Fruit fly (Drosophila melanogaster) whole organism, embryonic: ENCODE data around the gene CG3337.
A peak's percentile ranks its signal among the peaks of the same experiment; 100 is the strongest.

Experiments
- Abd-B ChIP-seq: fragments of 200-800 bp; sonication (Bioruptor generic); optimal IDR thresholded peaks from 2 replicates; lab custom pipeline; 2018; ENCODE audit warnings: missing biosample characterization, mild to moderate bottlenecking, missing genetic modification characterization, moderate library complexity
- Adf1 ChIP-seq: fragments of 200-800 bp; sonication (Bioruptor generic); IDR thresholded peaks from 2 replicates; pipeline ENCODE4 v1.3.6; 2022; ENCODE audit warnings: missing biosample characterization, missing genetic modification characterization
- CG10431 ChIP-seq: fragments of 200-800 bp; sonication (Bioruptor generic); optimal IDR thresholded peaks from 3 replicates; lab custom pipeline; 2018; ENCODE audit warnings: missing biosample characterization, mild to moderate bottlenecking, missing genetic modification characterization
- CG12236 ChIP-seq: fragments of 200-800 bp; sonication (Bioruptor generic); optimal IDR thresholded peaks from 2 replicates; lab custom pipeline; 2016; ENCODE audit warnings: missing biosample characterization, missing genetic modification characterization
- CG13287 ChIP-seq: fragments of 200-800 bp; sonication (Bioruptor generic); IDR thresholded peaks from 2 replicates; pipeline ENCODE4 v1.3.6; 2022; ENCODE audit warnings: missing biosample characterization, missing genetic modification characterization; ENCODE audit not compliant: partially characterized antibody
- CG13775 ChIP-seq: fragments of 200-800 bp; sonication (Bioruptor generic); optimal IDR thresholded peaks from 3 replicates; lab custom pipeline; 2017; ENCODE audit warnings: missing biosample characterization, mild to moderate bottlenecking, missing genetic modification characterization
- CG17385 ChIP-seq: fragments of 200-800 bp; sonication (Bioruptor generic); optimal IDR thresholded peaks from 3 replicates; lab custom pipeline; 2018; ENCODE audit warnings: missing biosample characterization, mild to moderate bottlenecking, missing genetic modification characterization
- CG2120 ChIP-seq: fragments of 200-800 bp; sonication (Bioruptor generic); optimal IDR thresholded peaks from 3 replicates; lab custom pipeline; 2016; ENCODE audit warnings: missing biosample characterization, missing genetic modification characterization
- CG32772 ChIP-seq: fragments of 200-800 bp; sonication (Bioruptor generic); IDR thresholded peaks from 2 replicates; pipeline ENCODE4 v1.3.6; 2022; ENCODE audit warnings: missing biosample characterization, missing genetic modification characterization
- CG33557 ChIP-seq: fragments of 200-800 bp; sonication (Bioruptor generic); optimal IDR thresholded peaks from 2 replicates; lab custom pipeline; 2019; ENCODE audit warnings: missing biosample characterization, mild to moderate bottlenecking, missing genetic modification characterization, moderate library complexity
- CG42726 ChIP-seq: fragments of 200-800 bp; sonication (Bioruptor generic); IDR thresholded peaks from 2 replicates; pipeline ENCODE4 v1.3.6; 2022; ENCODE audit warnings: missing biosample characterization, missing genetic modification characterization; ENCODE audit not compliant: partially characterized antibody
- CG4328 ChIP-seq: fragments of 200-800 bp; sonication (Bioruptor generic); optimal IDR thresholded peaks from 3 replicates; lab custom pipeline; 2017; ENCODE audit warnings: missing biosample characterization, missing genetic modification reagents, missing genetic modification characterization
- CG4820 ChIP-seq: fragments of 200-800 bp; sonication (Bioruptor generic); optimal IDR thresholded peaks from 3 replicates; lab custom pipeline; 2016; ENCODE audit warnings: missing biosample characterization, missing genetic modification characterization
- CG5953 ChIP-seq: fragments of 200-800 bp; sonication (Bioruptor generic); IDR thresholded peaks from 2 replicates; pipeline ENCODE4 v1.3.6; 2022; ENCODE audit warnings: missing biosample characterization, missing genetic modification characterization
- CG6765 ChIP-seq: fragments of 200-800 bp; sonication (Bioruptor generic); optimal IDR thresholded peaks from 3 replicates; lab custom pipeline; 2017; ENCODE audit warnings: missing biosample characterization, mild to moderate bottlenecking, missing genetic modification characterization
- CG6813 ChIP-seq: fragments of 200-800 bp; sonication (Bioruptor generic); optimal IDR thresholded peaks from 2 replicates; lab custom pipeline; 2017; ENCODE audit warnings: missing biosample characterization, missing genetic modification characterization, mild to moderate bottlenecking, moderate library complexity, missing genetic modification reagents
- CG6854 ChIP-seq: fragments of 200-800 bp; sonication (Bioruptor generic); optimal IDR thresholded peaks from 3 replicates; lab custom pipeline; 2017; ENCODE audit warnings: missing biosample characterization, mild to moderate bottlenecking, missing genetic modification characterization
- CG7745 ChIP-seq: fragments of 200-800 bp; sonication (Bioruptor generic); optimal IDR thresholded peaks from 2 replicates; lab custom pipeline; 2018; ENCODE audit warnings: missing biosample characterization, mild to moderate bottlenecking, missing genetic modification characterization, moderate library complexity
- ERR ChIP-seq: fragments of 200-800 bp; sonication (Bioruptor generic); optimal IDR thresholded peaks from 2 replicates; lab custom pipeline; 2016; ENCODE audit warnings: missing biosample characterization, missing genetic modification characterization
- Ets65A ChIP-seq: fragments of 200-800 bp; sonication (Bioruptor generic); peaks from one replicate; lab custom pipeline; 2016; ENCODE audit warnings: missing biosample characterization, missing genetic modification characterization
- HmgZ ChIP-seq: fragments of 200-800 bp; sonication (Bioruptor generic); optimal IDR thresholded peaks from 2 replicates; lab custom pipeline; 2018; ENCODE audit warnings: missing biosample characterization, mild to moderate bottlenecking, missing genetic modification characterization
- Hmr ChIP-seq: fragments of 200-800 bp; sonication (Bioruptor generic); optimal IDR thresholded peaks from 3 replicates; lab custom pipeline; 2017; ENCODE audit warnings: mild to moderate bottlenecking, missing biosample characterization, missing genetic modification reagents, missing genetic modification characterization
- NK7.1 ChIP-seq: fragments of 200-800 bp; sonication (Bioruptor generic); optimal IDR thresholded peaks from 3 replicates; lab custom pipeline; 2016; ENCODE audit warnings: missing biosample characterization, missing genetic modification characterization
- Opbp ChIP-seq: fragments of 200-800 bp; sonication (Bioruptor generic); IDR thresholded peaks from 3 replicates; pipeline ENCODE4 v1.3.6; 2022; ENCODE audit warnings: missing biosample characterization, missing genetic modification characterization; ENCODE audit not compliant: partially characterized antibody
- PHDP ChIP-seq: fragments of 200-800 bp; sonication (Bioruptor generic); optimal IDR thresholded peaks from 3 replicates; lab custom pipeline; 2018; ENCODE audit warnings: missing biosample characterization, mild to moderate bottlenecking, missing genetic modification characterization, moderate library complexity
- Rx ChIP-seq: fragments of 200-800 bp; sonication (Bioruptor generic); IDR thresholded peaks from 2 replicates; pipeline ENCODE4 v1.3.6; 2022; ENCODE audit warnings: missing biosample characterization, missing genetic modification characterization
- Sry-δ ChIP-seq: fragments of 200-800 bp; sonication (Bioruptor generic); optimal IDR thresholded peaks from 2 replicates; lab custom pipeline; 2016; ENCODE audit warnings: missing biosample characterization, missing genetic modification characterization
- Tbp ChIP-seq: fragments of >200 bp; optimal IDR thresholded peaks from 2 replicates; lab custom pipeline; 2018; ENCODE audit warnings: missing biosample characterization, missing genetic modification characterization
- YL-1 ChIP-seq: fragments of 200-800 bp; sonication (Bioruptor generic); optimal IDR thresholded peaks from 3 replicates; lab custom pipeline; 2017; ENCODE audit warnings: missing biosample characterization, mild to moderate bottlenecking, missing genetic modification characterization
- eyg ChIP-seq: fragments of 200-800 bp; sonication (Bioruptor generic); optimal IDR thresholded peaks from 3 replicates; lab custom pipeline; 2016; ENCODE audit warnings: missing biosample characterization, missing genetic modification characterization
- gcm ChIP-seq: fragments of 200-800 bp; sonication (Bioruptor generic); optimal IDR thresholded peaks from 2 replicates; lab custom pipeline; 2019; ENCODE audit warnings: missing biosample characterization, mild to moderate bottlenecking, missing genetic modification characterization, moderate library complexity
- grn ChIP-seq: fragments of 200-800 bp; sonication (Bioruptor generic); optimal IDR thresholded peaks from 3 replicates; lab custom pipeline; 2017; ENCODE audit warnings: missing biosample characterization, missing genetic modification characterization
- gsb-n ChIP-seq: fragments of 200-800 bp; sonication (Bioruptor generic); optimal IDR thresholded peaks from 3 replicates; lab custom pipeline; 2018; ENCODE audit warnings: missing biosample characterization, mild to moderate bottlenecking, missing genetic modification characterization
- her ChIP-seq: fragments of 200-800 bp; sonication (Bioruptor generic); optimal IDR thresholded peaks from 2 replicates; lab custom pipeline; 2016; ENCODE audit warnings: missing biosample characterization, missing genetic modification characterization
- hkb ChIP-seq, 2 experiments: fragments of 200-800 bp in 1 of 2; fragments of >200 bp in 1 of 2; sonication (Bioruptor generic) in 1 of 2; IDR thresholded peaks in 1 of 2; optimal IDR thresholded peaks in 1 of 2; 2 replicates each; pipeline versions ENCODE4 v1.3.6 to Lab custom; 2017 to 2022; ENCODE audit warnings: missing biosample characterization in 1 of 2, missing genetic modification characterization in 1 of 2
- insv ChIP-seq, 2 experiments: fragments of 200-800 bp; sonication (Bioruptor generic); optimal IDR thresholded peaks; 3 replicates each; lab custom pipeline; 2016 to 2018; ENCODE audit warnings: missing biosample characterization in 2 of 2, missing genetic modification characterization in 2 of 2
- lbe ChIP-seq: fragments of 200-800 bp; sonication (Bioruptor generic); optimal IDR thresholded peaks from 2 replicates; lab custom pipeline; 2016; ENCODE audit warnings: missing biosample characterization, mild to moderate bottlenecking, missing genetic modification characterization
- mirr ChIP-seq: fragments of 200-800 bp; sonication (Bioruptor generic); optimal IDR thresholded peaks from 3 replicates; lab custom pipeline; 2018; ENCODE audit warnings: missing biosample characterization, mild to moderate bottlenecking, missing genetic modification characterization
- nerfin-1 ChIP-seq: fragments of 200-800 bp; sonication (Bioruptor generic); optimal IDR thresholded peaks from 3 replicates; lab custom pipeline; 2019; ENCODE audit warnings: missing biosample characterization, mild to moderate bottlenecking, missing genetic modification characterization, moderate library complexity
- org-1 ChIP-seq: fragments of 200-800 bp; sonication (Bioruptor generic); optimal IDR thresholded peaks from 2 replicates; lab custom pipeline; 2017; ENCODE audit warnings: missing biosample characterization, missing genetic modification characterization
- otp ChIP-seq: fragments of 200-800 bp; sonication (Bioruptor generic); IDR thresholded peaks from 3 replicates; pipeline ENCODE4, ENCODE4 v1.3.6; 2022; ENCODE audit warnings: missing biosample characterization, missing genetic modification characterization
- pros ChIP-seq: fragments of 200-800 bp; sonication (Bioruptor generic); optimal IDR thresholded peaks from 3 replicates; lab custom pipeline; 2019; ENCODE audit warnings: missing biosample characterization, mild to moderate bottlenecking, missing genetic modification characterization, moderate library complexity
- sqz ChIP-seq: fragments of 200-800 bp; sonication (Bioruptor generic); optimal IDR thresholded peaks from 3 replicates; lab custom pipeline; 2018; ENCODE audit warnings: missing biosample characterization, mild to moderate bottlenecking, missing genetic modification characterization
- sug ChIP-seq: fragments of 200-800 bp; optimal IDR thresholded peaks from 2 replicates; lab custom pipeline; 2019; ENCODE audit warnings: missing biosample characterization, mild to moderate bottlenecking, missing genetic modification characterization, moderate library complexity
- tap ChIP-seq: fragments of 200-800 bp; optimal IDR thresholded peaks from 3 replicates; lab custom pipeline; 2019; ENCODE audit warnings: missing biosample characterization, mild to moderate bottlenecking, missing genetic modification characterization, moderate library complexity
- tll ChIP-seq, 2 experiments: fragments of 200-800 bp in 1 of 2; fragments of >200 bp in 1 of 2; sonication (Bioruptor generic) in 1 of 2; optimal IDR thresholded peaks; 2 replicates each; lab custom pipeline; 2017 to 2019; ENCODE audit warnings: missing biosample characterization in 2 of 2, missing genetic modification characterization in 2 of 2, mild to moderate bottlenecking in 1 of 2, moderate library complexity in 1 of 2
- tna ChIP-seq: fragments of 200-800 bp; sonication (Bioruptor generic); IDR thresholded peaks from 2 replicates; pipeline ENCODE4 v1.3.6; 2022; ENCODE audit warnings: missing biosample characterization, missing genetic modification characterization; ENCODE audit not compliant: partially characterized antibody
- usp ChIP-seq: fragments of >200 bp; optimal IDR thresholded peaks from 2 replicates; lab custom pipeline; 2017; ENCODE audit warnings: missing biosample characterization, missing genetic modification characterization

Gene CG3337

DNA sequence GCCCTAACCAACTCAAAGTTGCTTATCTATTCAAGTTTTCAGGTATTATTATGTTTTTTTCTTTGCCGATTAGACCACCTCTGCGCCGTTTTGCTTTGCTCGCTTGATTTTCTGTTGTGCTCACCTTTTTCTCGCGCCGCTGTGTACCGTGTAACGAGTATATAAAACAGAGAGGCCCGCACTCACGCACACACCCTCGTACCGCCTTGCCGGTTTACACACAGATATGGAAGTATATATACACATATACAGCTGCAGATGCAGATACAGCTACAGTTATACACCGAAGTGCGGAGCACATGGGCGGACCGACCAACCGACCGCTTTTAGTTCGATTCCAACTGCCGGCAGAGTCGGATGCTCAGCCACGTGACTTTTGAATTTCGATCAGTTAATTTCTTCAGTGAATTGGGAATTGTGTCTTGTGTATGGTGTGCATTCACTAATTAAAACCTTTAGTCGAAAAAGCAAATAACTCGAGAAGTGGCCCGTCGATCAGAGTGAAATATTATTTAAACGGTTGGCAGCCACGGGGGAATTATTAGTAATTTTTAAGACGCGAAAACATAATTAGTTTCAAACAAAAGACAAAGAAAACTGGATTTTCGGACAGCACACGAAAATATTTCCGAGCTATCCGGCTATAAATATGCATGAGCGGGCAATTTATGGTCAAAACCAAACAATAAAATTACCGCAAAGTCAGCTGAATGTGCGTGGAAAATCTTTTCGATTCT, 34.7 kb downstream of the CG3337 start (continued):
- TF ChIP-seq CG5953, result no peak
- peak in 1 of 2 experiments; percentile 78 for TF ChIP-seq insv (GFP tag; optimal IDR thresholded peaks at IDR 0.05; lab: Kevin White, UChicago)
- peak; percentile 68 for TF ChIP-seq HmgZ (tag; lab: Kevin White, UChicago)
- peak; percentile 11 for TF ChIP-seq tap (tag; lab: Kevin White, UChicago)
- peak; percentile 22 for TF ChIP-seq grn (GFP tag; lab: Kevin White, UChicago)
- TF ChIP-seq lbe, result peak; percentile 56
- peak; percentile 53 for TF ChIP-seq gcm
- TF ChIP-seq CG32772 (GFP tag; lab: Robert Waterston, UW), result no peak; the same call in 1 of the 2 replicates
- TF ChIP-seq CG4820 (GFP tag; lab: Kevin White, UChicago), result no peak
- peak; percentile 26; the same call in 1 of the 3 replicates for TF ChIP-seq otp (GFP tag; lab: Robert Waterston, UW)
- peak; percentile 90 for TF ChIP-seq mirr
- TF ChIP-seq CG13775, result no peak
- peak; percentile 62 for TF ChIP-seq Opbp (GFP tag; lab: Robert Waterston, UW)
- TF ChIP-seq Abd-B (GFP tag; lab: Kevin White, UChicago), result no peak
- no peak for TF ChIP-seq CG2120 (GFP tag; lab: Kevin White, UChicago)
- no peak for TF ChIP-seq CG12236 (GFP tag; lab: Kevin White, UChicago)
- no peak for TF ChIP-seq gsb-n (tag; lab: Kevin White, UChicago)
- TF ChIP-seq sqz (GFP tag; lab: Kevin White, UChicago), result peak; percentile 84
- peak; percentile 37 for TF ChIP-seq CG4328 (GFP tag; lab: Kevin White, UChicago)
- TF ChIP-seq CG7745, result peak; percentile 13
- peak; percentile 65; the same call in 1 of the 2 replicates for TF ChIP-seq CG42726 (GFP tag; lab: Robert Waterston, UW)
- TF ChIP-seq CG13287 (GFP tag; lab: Robert Waterston, UW), result peak; percentile 70
- TF ChIP-seq PHDP (tag; lab: Kevin White, UChicago), result peak; percentile 19
- TF ChIP-seq usp, result no peak
- peak; percentile 10 for TF ChIP-seq nerfin-1 (tag; lab: Kevin White, UChicago)
- TF ChIP-seq org-1 (GFP tag; lab: Kevin White, UChicago), result no peak
- TF ChIP-seq eyg (GFP tag; lab: Kevin White, UChicago), result no peak
- TF ChIP-seq Ets65A (GFP tag; lab: Kevin White, UChicago), result peak; percentile 43
- peak; percentile 80 for TF ChIP-seq sug
- peak; percentile 66 for TF ChIP-seq her (GFP tag; lab: Kevin White, UChicago)
- peak; percentile 18 for TF ChIP-seq NK7.1
- TF ChIP-seq Tbp, result no peak
- TF ChIP-seq CG6854 (GFP tag; lab: Kevin White, UChicago), result peak; percentile 5
- TF ChIP-seq YL-1 (GFP tag; lab: Kevin White, UChicago), result peak; percentile 15
- TF ChIP-seq Adf1 (GFP tag; lab: Robert Waterston, UW), result peak; percentile 80
- TF ChIP-seq CG6765, result peak; percentile 62
- peak; percentile 41 for TF ChIP-seq ERR
- TF ChIP-seq Sry-δ (GFP tag; lab: Kevin White, UChicago), result no peak
- TF ChIP-seq Hmr, result peak; percentile 58
- TF ChIP-seq Rx (GFP tag; lab: Robert Waterston, UW), result no peak
- TF ChIP-seq pros (GFP tag; lab: Kevin White, UChicago), result peak; percentile 64
- TF ChIP-seq tna (GFP tag; lab: Robert Waterston, UW), result peak; percentile 56; the same call in 1 of the 2 replicates
- TF ChIP-seq tll (GFP tag; optimal IDR thresholded peaks at IDR 0.05; lab: Kevin White, UChicago), result peak in 1 of 2 experiments; percentile 45
- TF ChIP-seq CG33557 (GFP tag; lab: Kevin White, UChicago), result no peak
- no peak for TF ChIP-seq hkb (optimal IDR thresholded peaks at IDR 0.05; lab: Kevin White, UChicago)
- TF ChIP-seq hkb (GFP tag; IDR thresholded peaks at IDR 0.05; lab: Robert Waterston, UW), result peak; percentile 61
- TF ChIP-seq CG10431, result no peak
- peak; percentile 52 for TF ChIP-seq CG6813 (GFP tag; lab: Kevin White, UChicago)
- TF ChIP-seq CG17385 (GFP tag; lab: Kevin White, UChicago), result peak; percentile 54
